Fruit fly (Drosophila melanogaster) whole organism, adult: Measurements from ENCODE around the gene Ran-like.

ENCODE experiments used
- CG11617 ChIP-seq: fragments of 200-800 bp; sonication (Bioruptor generic); optimal IDR thresholded peaks from 2 replicates; lab custom pipeline; 2017; ENCODE audit warnings: mild to moderate bottlenecking, missing biosample characterization, missing genetic modification reagents, missing genetic modification characterization
- CG33017 ChIP-seq: fragments of 200-800 bp; sonication (Bioruptor generic); optimal IDR thresholded peaks from 2 replicates; lab custom pipeline; 2018; ENCODE audit warnings: missing biosample characterization, mild to moderate bottlenecking, missing genetic modification characterization, moderate library complexity
- CG5204 ChIP-seq: fragments of 200-800 bp; sonication (Bioruptor generic); optimal IDR thresholded peaks from 2 replicates; lab custom pipeline; 2016; ENCODE audit warnings: missing biosample characterization, missing genetic modification characterization
- Clk ChIP-seq: fragments of 200-800 bp; sonication (Bioruptor generic); optimal IDR thresholded peaks from 2 replicates; lab custom pipeline; 2017; ENCODE audit warnings: missing biosample characterization, missing genetic modification characterization
- Crg-1 ChIP-seq: fragments of 200-800 bp; sonication (Bioruptor generic); optimal IDR thresholded peaks from 2 replicates; lab custom pipeline; 2016; ENCODE audit warnings: missing biosample characterization, missing genetic modification characterization
- bab1 ChIP-seq: fragments of 200-800 bp; sonication (Bioruptor generic); optimal IDR thresholded peaks from 3 replicates; lab custom pipeline; 2019; ENCODE audit warnings: missing biosample characterization, mild to moderate bottlenecking, missing genetic modification characterization, moderate library complexity
- cnc ChIP-seq, 2 experiments: fragments of >200 bp; optimal IDR thresholded peaks; 2 replicates each; lab custom pipeline; 2017
- kay ChIP-seq: fragments of 200-800 bp; sonication (Bioruptor generic); peaks from one replicate; lab custom pipeline; 2016; ENCODE audit warnings: missing biosample characterization, missing genetic modification characterization, borderline replicate concordance
- ovo ChIP-seq: fragments of 200-800 bp; sonication (Bioruptor generic); optimal IDR thresholded peaks from 2 replicates; lab custom pipeline; 2016; ENCODE audit warnings: missing biosample characterization, missing genetic modification characterization

- TF ChIP-seq cnc (optimal IDR thresholded peaks at IDR 0.05; lab: Kevin White, UChicago) = no peak
- TF ChIP-seq Crg-1 (GFP tag; lab: Kevin White, UChicago) = no peak
- no peak for TF ChIP-seq kay (GFP tag; lab: Kevin White, UChicago)
- TF ChIP-seq bab1 (GFP tag; lab: Kevin White, UChicago) = no peak
- TF ChIP-seq ovo (GFP tag; lab: Kevin White, UChicago) = no peak
- no peak for TF ChIP-seq CG5204
- no peak for TF ChIP-seq CG11617 (GFP tag; lab: Kevin White, UChicago)
- no peak for TF ChIP-seq Clk (GFP tag; lab: Kevin White, UChicago)
- no peak for TF ChIP-seq CG33017
Observed at dm6 chr3L:15508750-15509149, 23.5 kb upstream of the Ran-like start, which contains the start of gene Z600.
